Worm (Caenorhabditis elegans) whole organism, L3 larva: ENCODE data around the gene gmps-1.

Source experiments
- ama-1 ChIP-seq: fragments of 150-350 bp; optimal IDR thresholded peaks from 2 replicates; lab custom pipeline; 2018
- elt-2 ChIP-seq: sonication (generic microtip); optimal IDR thresholded peaks from 2 replicates; lab custom pipeline; 2016; ENCODE audit warnings: missing genetic modification reagents, mild to moderate bottlenecking, missing genetic modification characterization, missing compliant biosample characterization
- elt-3 ChIP-seq, 3 experiments: fragments of 150-350 bp in 1 of 3; sonication (generic microtip) in 2 of 3; optimal IDR thresholded peaks; 2 replicates in 2 of 3; 4 replicates in 1 of 3; lab custom pipeline; 2014 to 2017; ENCODE audit warnings: missing biosample characterization in 3 of 3, missing genetic modification characterization in 3 of 3
- fos-1 ChIP-seq: fragments of 150-350 bp; optimal IDR thresholded peaks from 2 replicates; lab custom pipeline; 2014; ENCODE audit warnings: missing biosample characterization, missing genetic modification characterization
- nhr-11 ChIP-seq: fragments of 150-350 bp; optimal IDR thresholded peaks from 2 replicates; lab custom pipeline; 2014; ENCODE audit warnings: missing biosample characterization, missing genetic modification characterization
- nhr-23 ChIP-seq: fragments of 150-350 bp; optimal IDR thresholded peaks from 2 replicates; lab custom pipeline; 2014; ENCODE audit warnings: missing biosample characterization, missing genetic modification reagents, missing genetic modification characterization
- pqm-1 ChIP-seq: fragments of 150-350 bp; optimal IDR thresholded peaks from 2 replicates; lab custom pipeline; 2017; ENCODE audit warnings: missing biosample characterization, missing genetic modification characterization, inconsistent platforms
- skn-1 ChIP-seq: fragments of 150-350 bp; optimal IDR thresholded peaks from 2 replicates; lab custom pipeline; 2014; ENCODE audit warnings: missing biosample characterization, missing genetic modification characterization

- TF ChIP-seq ama-1 (lab: Kevin White, UChicago), result no peak
- no peak for TF ChIP-seq nhr-23
- TF ChIP-seq elt-3 (tag; optimal IDR thresholded peaks at IDR 0.05; lab: Kevin White, UChicago), result no peak
- TF ChIP-seq pqm-1, result peak; percentile 64
- no peak for TF ChIP-seq fos-1
- peak; percentile 55 for TF ChIP-seq elt-2
- TF ChIP-seq skn-1 (tag; lab: Kevin White, UChicago), result no peak
- no peak for TF ChIP-seq nhr-11
Measured at ce11 chrII:10867219-10867618, 1.3 kb downstream of the gmps-1 start.
